Worm (Caenorhabditis elegans) whole organism, late embryonic: ENCODE data around the gene K02C4.5.

Source experiments
- fkh-10 ChIP-seq: fragments of 150-350 bp; optimal IDR thresholded peaks from 2 replicates; lab custom pipeline; 2014; ENCODE audit warnings: missing biosample characterization, missing genetic modification reagents, missing genetic modification characterization
- hlh-30 ChIP-seq: sonication (generic microtip); optimal IDR thresholded peaks from 2 replicates; lab custom pipeline; 2017; ENCODE audit warnings: antibody characterized with exemption, missing genetic modification characterization, missing compliant biosample characterization; ENCODE audit not compliant: insufficient read depth
- lim-6 ChIP-seq: sonication (generic microtip); optimal IDR thresholded peaks from 2 replicates; lab custom pipeline; 2016; ENCODE audit warnings: missing genetic modification characterization, missing compliant biosample characterization
- mec-3 ChIP-seq: sonication (generic microtip); optimal IDR thresholded peaks from 2 replicates; lab custom pipeline; 2016; ENCODE audit warnings: borderline replicate concordance, missing genetic modification characterization, missing compliant biosample characterization
- rnt-1 ChIP-seq: sonication (generic microtip); optimal IDR thresholded peaks from 2 replicates; lab custom pipeline; 2016; ENCODE audit warnings: missing genetic modification characterization, missing compliant biosample characterization
- ttx-3 ChIP-seq: sonication (generic microtip); optimal IDR thresholded peaks from 2 replicates; lab custom pipeline; 2016; ENCODE audit warnings: missing genetic modification reagents, missing genetic modification characterization, missing compliant biosample characterization
- unc-3 ChIP-seq, 2 experiments: fragments of 200-800 bp in 1 of 2; sonication (Bioruptor generic) in 1 of 2; sonication (generic microtip) in 1 of 2; conservative IDR thresholded peaks in 1 of 2; optimal IDR thresholded peaks in 1 of 2; 2 replicates each; pipeline versions ENCODE4 v1.3.6 to Lab custom; 2016 to 2022; ENCODE audit warnings: missing compliant biosample characterization in 2 of 2, missing genetic modification characterization in 2 of 2, missing genetic modification reagents in 1 of 2

ce11 chrII:8106921-8107695, 28.9 kb downstream of the K02C4.5 start, which contains the start of the genes chst-1 and C41C4.9:
- peak; percentile 69 for TF ChIP-seq hlh-30
- TF ChIP-seq lim-6 (tag; lab: Kevin White, UChicago): peak; percentile 76
- TF ChIP-seq ttx-3 (tag; lab: Kevin White, UChicago): peak; percentile 89
- TF ChIP-seq unc-3 (GFP tag; conservative IDR thresholded peaks at IDR 0.05; lab: Robert Waterston, UW): peak; percentile 91
- peak; percentile 86 for TF ChIP-seq unc-3 (tag; optimal IDR thresholded peaks at IDR 0.05; lab: Kevin White, UChicago)
- no peak for TF ChIP-seq mec-3
- TF ChIP-seq rnt-1 (tag; lab: Kevin White, UChicago): peak; percentile 91
- peak; percentile 74 for TF ChIP-seq fkh-10 (GFP tag; lab: Kevin White, UChicago)
